Worm (Caenorhabditis elegans) whole organism, L4/young adult: ENCODE data around the gene Y43F8B.22.

Experiments
- W03F9.2 ChIP-seq: fragments of 150-350 bp; optimal IDR thresholded peaks from 2 replicates; lab custom pipeline; 2014; ENCODE audit warnings: missing biosample characterization, missing genetic modification characterization
- dao-5 ChIP-seq: sonication (generic microtip); optimal IDR thresholded peaks from 2 replicates; lab custom pipeline; 2016; ENCODE audit warnings: missing genotype, missing genetic modification characterization, moderate library complexity, missing compliant biosample characterization
- him-1 ChIP-seq: sonication (generic microtip); optimal IDR thresholded peaks from 2 replicates; lab custom pipeline; 2016; ENCODE audit warnings: missing genotype, missing genetic modification reagents, missing genetic modification characterization, missing compliant biosample characterization

DNA sequence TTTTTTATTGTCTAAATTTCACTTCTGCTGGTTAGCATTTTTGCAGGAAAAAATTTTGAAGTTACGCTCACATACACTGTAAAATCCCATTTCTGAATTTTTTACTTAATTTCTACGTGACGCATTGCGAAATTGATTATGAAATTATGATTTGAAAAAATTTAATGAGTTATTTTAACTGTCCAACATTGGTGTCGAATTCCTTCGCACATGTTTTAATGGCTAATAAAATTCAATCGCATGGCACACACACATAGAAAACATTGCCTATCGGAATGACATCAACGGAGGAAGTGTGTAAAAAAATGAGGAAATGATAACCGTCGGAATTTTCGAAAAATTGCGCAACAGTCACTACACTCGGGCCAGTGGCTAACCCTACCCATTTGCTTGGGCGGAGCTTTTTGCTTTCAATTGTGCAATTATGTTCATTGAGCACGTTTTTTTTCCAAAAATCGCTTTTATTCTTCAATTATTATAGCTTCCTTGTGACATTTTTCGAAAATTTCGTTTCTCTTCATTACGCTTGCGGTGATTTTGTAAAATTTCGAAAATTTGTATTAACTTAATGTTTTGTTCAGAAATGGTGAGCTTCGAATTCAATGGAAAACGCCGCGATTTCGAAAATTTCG lies 48.7 kb upstream of the Y43F8B.22 start, which contains the start of gene C25F9.16:
- TF ChIP-seq him-1: no peak
- no peak for TF ChIP-seq W03F9.2 (tag; lab: Kevin White, UChicago)
- no peak for TF ChIP-seq dao-5 (tag; lab: Kevin White, UChicago)
